Worm (Caenorhabditis elegans): ENCODE data around the gene srt-8.
"Not testable (repeated sequence)": the region's sequence is repeated elsewhere in the genome, so short reads cannot be mapped to it uniquely, and the experiment has no call there.

The srt-8 gene

ce11 chrV:3081471-3081870 is 4.9 kb upstream of the srt-8 start, which contains the start of gene srt-7:
Gene srt-7 (plus strand): TSS chrV:3081771.
- no peak for TF ChIP-seq C38D4.7 (GFP tag; optimal IDR thresholded peaks at IDR 0.05)
- no peak for TF ChIP-seq unc-42 (tag; optimal IDR thresholded peaks at IDR 0.05)
- TF ChIP-seq ceh-24 (tag; optimal IDR thresholded peaks at IDR 0.05), result no peak
- no peak for TF ChIP-seq ets-4 (tag; optimal IDR thresholded peaks at IDR 0.05)
- no peak for TF ChIP-seq ceh-18 (tag; optimal IDR thresholded peaks at IDR 0.05)
- TF ChIP-seq pax-1 (tag; optimal IDR thresholded peaks at IDR 0.05), result no peak
- TF ChIP-seq tbx-2 (tag; optimal IDR thresholded peaks at IDR 0.05), result no peak
- TF ChIP-seq unc-86 (tag; optimal IDR thresholded peaks at IDR 0.05), result no peak
- no peak for TF ChIP-seq hlh-8 (tag; optimal IDR thresholded peaks at IDR 0.05)
- TF ChIP-seq lin-11 (tag; optimal IDR thresholded peaks at IDR 0.05), result no peak
- no peak for TF ChIP-seq nhr-232 (tag; optimal IDR thresholded peaks at IDR 0.05)
- TF ChIP-seq fax-1 (tag; optimal IDR thresholded peaks at IDR 0.05), result no peak
- TF ChIP-seq elt-2 (tag; optimal IDR thresholded peaks at IDR 0.05), result no peak
- no peak for TF ChIP-seq sdc-2 (tag; optimal IDR thresholded peaks at IDR 0.05)
- TF ChIP-seq unc-3 (GFP tag; conservative IDR thresholded peaks at IDR 0.05), result no peak
- no peak for TF ChIP-seq unc-3 (tag; optimal IDR thresholded peaks at IDR 0.05)
- no peak for TF ChIP-seq pqm-1 (tag; optimal IDR thresholded peaks at IDR 0.05)

- TF ChIP-seq ttx-3 (tag; optimal IDR thresholded peaks at IDR 0.05) (no peak), fkh-10 (GFP tag; optimal IDR thresholded peaks at IDR 0.05) (no peak), K02D7.2 (tag; optimal IDR thresholded peaks at IDR 0.05) (no peak), ceh-24 (tag; optimal IDR thresholded peaks at IDR 0.05) (no peak), C38D4.7 (GFP tag; optimal IDR thresholded peaks at IDR 0.05) (no peak), rnt-1 (tag; optimal IDR thresholded peaks at IDR 0.05) (no peak), nhr-11 (tag; optimal IDR thresholded peaks at IDR 0.05) (no peak), pag-3 (tag; optimal IDR thresholded peaks at IDR 0.05; ENCODE audit: borderline replicate concordance) (no peak), ceh-30 (tag; optimal IDR thresholded peaks at IDR 0.05) (no peak), unc-55 (GFP tag; optimal IDR thresholded peaks at IDR 0.05) (no peak)
These were observed 2.4 kb downstream of the srt-8 start, which contains the start of gene acs-21 for ce11 chrV:3088768-3089167. Gene acs-21 (plus strand): TSS chrV:3089068.

- TF ChIP-seq C08G9.2 (tag; optimal IDR thresholded peaks at IDR 0.05), result no peak
- no peak for TF ChIP-seq ceh-30 (tag; optimal IDR thresholded peaks at IDR 0.05)
- TF ChIP-seq pag-3 (tag; optimal IDR thresholded peaks at IDR 0.05; ENCODE audit: borderline replicate concordance), result no peak
- no peak for TF ChIP-seq sdc-2 (tag; optimal IDR thresholded peaks at IDR 0.05)
- no peak for TF ChIP-seq ceh-48 (tag; optimal IDR thresholded peaks at IDR 0.05)
These were observed 8.0 kb downstream of the srt-8 start, which contains the start of gene cyp-33C9 for ce11 chrV:3094351-3094750. Gene cyp-33C9 (minus strand): TSS chrV:3094561.

- TF ChIP-seq zip-5 (tag; optimal IDR thresholded peaks at IDR 0.05) (no peak), fax-1 (tag; optimal IDR thresholded peaks at IDR 0.05) (no peak), pag-3 (tag; optimal IDR thresholded peaks at IDR 0.05; ENCODE audit: borderline replicate concordance) (no peak), ceh-31 (tag; optimal IDR thresholded peaks at IDR 0.05) (no peak), unc-86 (tag; optimal IDR thresholded peaks at IDR 0.05) (no peak), C08G9.2 (tag; optimal IDR thresholded peaks at IDR 0.05) (no peak), hlh-6 (tag; optimal IDR thresholded peaks at IDR 0.05) (no peak), hlh-8 (tag; optimal IDR thresholded peaks at IDR 0.05) (no peak), ref-2 (tag; optimal IDR thresholded peaks at IDR 0.05) (no peak), C38D4.7 (GFP tag; optimal IDR thresholded peaks at IDR 0.05) (no peak), sox-4 (tag; optimal IDR thresholded peaks at IDR 0.05) (no peak), ahr-1 (tag; optimal IDR thresholded peaks at IDR 0.05) (no peak), ama-1 (optimal IDR thresholded peaks at IDR 0.05) (no peak), fkh-10 (GFP tag; optimal IDR thresholded peaks at IDR 0.05) (no peak), ceh-48 (tag; optimal IDR thresholded peaks at IDR 0.05) (no peak), ttx-3 (tag; optimal IDR thresholded peaks at IDR 0.05) (no peak), K02D7.2 (tag; optimal IDR thresholded peaks at IDR 0.05) (no peak), ceh-2 (tag; optimal IDR thresholded peaks at IDR 0.05) (no peak), Y22D7AL.16 (tag; optimal IDR thresholded peaks at IDR 0.05) (no peak)
These were observed 14.2 kb downstream of the srt-8 start for ce11 chrV:3100527-3100926.

ce11 chrV:3102049-3102448 is 15.7 kb downstream of the srt-8 start, which contains the start of gene Y73C8C.4:
Gene Y73C8C.4 (minus strand): TSS chrV:3102149.
- not testable (repeated sequence) for TF ChIP-seq hlh-13 (GFP tag; optimal IDR thresholded peaks at IDR 0.05); T23F11.4 (GFP tag; optimal IDR thresholded peaks at IDR 0.05); ztf-16 (tag; optimal IDR thresholded peaks at IDR 0.05)

Data from whole organism, late embryonic.